Worm (Caenorhabditis elegans): ENCODE data around the gene dlat-1.

dlat-1 gene

DNA sequence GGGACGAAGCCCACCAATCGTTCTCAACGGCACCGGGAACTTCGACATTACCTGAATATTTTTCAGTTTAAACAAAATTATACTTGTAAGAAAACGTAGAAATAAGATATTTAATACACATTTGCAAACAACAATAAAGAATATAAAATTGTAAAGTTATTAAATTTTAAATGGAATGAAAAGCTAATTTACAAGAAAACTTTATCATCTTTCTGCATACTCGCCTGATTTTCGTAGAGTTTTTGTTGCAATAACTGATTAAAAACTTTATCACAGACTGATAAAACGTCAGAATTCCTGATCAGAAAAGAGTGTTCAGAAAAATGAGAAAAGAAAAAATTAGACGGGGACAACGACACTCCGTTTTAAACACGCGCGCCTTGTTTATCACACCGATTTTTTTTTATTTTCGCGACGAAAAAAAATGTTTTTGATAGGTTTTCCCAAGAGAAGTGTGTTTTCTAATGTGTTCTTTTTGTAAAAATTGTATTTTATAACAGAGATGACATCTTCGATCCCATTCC lies at the start of gene dlat-1, which contains the start of gene fntb-1:
Gene dlat-1 (minus strand): TSS at position 51 of the 524 bp plus-strand sequence.
Gene fntb-1 (plus strand): TSS at position 412 of the 524 bp plus-strand sequence.
- peak; percentile 36 for TF ChIP-seq lin-15B (tag; optimal IDR thresholded peaks at IDR 0.05)
- no peak for TF ChIP-seq ama-1 (optimal IDR thresholded peaks at IDR 0.05)
- peak; percentile 78 for TF ChIP-seq pqm-1 (tag; optimal IDR thresholded peaks at IDR 0.05)
- TF ChIP-seq hmg-11 (tag; optimal IDR thresholded peaks at IDR 0.05): peak; percentile 59
- TF ChIP-seq elt-2 (tag; optimal IDR thresholded peaks at IDR 0.05): peak; percentile 86

DNA sequence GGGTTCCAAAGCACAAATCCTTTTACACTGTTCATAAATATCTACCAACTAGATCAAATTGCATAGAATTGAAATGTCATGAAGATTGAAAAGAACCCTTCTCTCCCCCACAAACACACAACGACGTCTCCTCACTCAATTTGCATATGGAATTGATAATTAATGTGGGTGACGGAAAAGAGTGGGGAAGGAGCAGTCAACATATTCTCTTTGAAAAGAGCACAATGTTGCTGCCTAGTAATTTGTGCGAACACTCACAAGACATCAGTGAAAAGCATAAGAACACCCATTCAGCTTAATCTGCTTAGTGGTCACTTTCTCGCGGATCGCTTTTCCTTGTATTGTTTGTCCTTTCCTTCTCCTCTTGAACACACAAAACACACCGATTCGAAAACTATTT lies 49.4 kb upstream of the dlat-1 start:
- no peak for TF ChIP-seq ztf-11 (tag; optimal IDR thresholded peaks at IDR 0.05)
- peak; percentile 18 for TF ChIP-seq pha-4 (tag; optimal IDR thresholded peaks at IDR 0.05)
- no peak for TF ChIP-seq lin-39 (tag; optimal IDR thresholded peaks at IDR 0.05)

DNA sequence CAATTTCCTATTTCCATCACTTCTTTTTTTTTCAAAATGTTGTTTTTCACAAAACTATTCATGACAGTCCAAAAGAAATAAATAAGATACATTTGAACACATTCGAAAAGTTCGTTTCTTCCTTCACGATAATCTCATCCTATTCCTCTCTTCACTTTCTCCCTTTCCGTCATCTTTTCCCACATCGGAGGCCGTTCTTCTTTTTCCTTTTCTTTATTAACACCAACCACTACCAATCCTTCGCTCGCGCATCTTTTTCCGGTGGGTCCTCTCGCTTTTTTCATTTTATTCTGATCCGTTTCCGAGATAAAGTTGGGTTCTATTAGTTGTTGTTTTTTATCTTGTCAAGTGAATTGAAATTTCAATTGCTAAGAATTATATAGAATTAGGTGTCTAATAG lies 48.4 kb upstream of the dlat-1 start:
- TF ChIP-seq ceh-16 (tag; optimal IDR thresholded peaks at IDR 0.05): no peak
- no peak for TF ChIP-seq hmg-11 (tag; optimal IDR thresholded peaks at IDR 0.05)
- no peak for TF ChIP-seq nhr-23 (tag; optimal IDR thresholded peaks at IDR 0.05)
- no peak for TF ChIP-seq egl-27 (tag; optimal IDR thresholded peaks at IDR 0.05)
- no peak for TF ChIP-seq unc-39 (tag; optimal IDR thresholded peaks at IDR 0.05)
- no peak for TF ChIP-seq nhr-76 (tag; optimal IDR thresholded peaks at IDR 0.05)
- no peak for TF ChIP-seq skn-1 (tag; optimal IDR thresholded peaks at IDR 0.05)
- no peak for TF ChIP-seq lin-39 (tag; optimal IDR thresholded peaks at IDR 0.05)
- TF ChIP-seq aly-2 (tag; optimal IDR thresholded peaks at IDR 0.05): no peak
- no peak for TF ChIP-seq fkh-2 (tag; optimal IDR thresholded peaks at IDR 0.05)
- TF ChIP-seq zag-1 (tag; optimal IDR thresholded peaks at IDR 0.05): no peak
- TF ChIP-seq nhr-43 (tag; optimal IDR thresholded peaks at IDR 0.05; ENCODE audit: poor library complexity, severe bottlenecking): no peak

DNA sequence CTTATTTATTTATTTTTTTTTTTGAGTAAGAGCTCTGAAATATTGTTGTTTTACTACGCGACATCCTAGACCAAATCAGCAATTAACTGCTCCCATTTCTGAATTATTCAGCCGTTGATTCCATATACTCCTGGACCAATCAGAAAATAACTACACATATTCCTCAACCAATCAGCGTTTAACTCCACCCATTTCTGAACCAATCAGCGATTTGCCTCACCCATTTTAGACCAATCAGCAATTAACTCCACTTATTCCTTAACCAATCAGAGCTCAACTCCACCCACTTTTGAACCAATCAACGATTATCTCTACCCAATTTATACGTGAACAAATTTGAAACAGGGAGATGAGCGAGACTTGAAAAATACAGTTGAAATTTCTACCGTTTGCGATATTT lies 46.6 kb upstream of the dlat-1 start:
- TF ChIP-seq ZK546.5 (tag; optimal IDR thresholded peaks at IDR 0.05): no peak
- TF ChIP-seq nfya-1 (tag; optimal IDR thresholded peaks at IDR 0.05; ENCODE audit: insufficient read depth): peak; percentile 78

DNA sequence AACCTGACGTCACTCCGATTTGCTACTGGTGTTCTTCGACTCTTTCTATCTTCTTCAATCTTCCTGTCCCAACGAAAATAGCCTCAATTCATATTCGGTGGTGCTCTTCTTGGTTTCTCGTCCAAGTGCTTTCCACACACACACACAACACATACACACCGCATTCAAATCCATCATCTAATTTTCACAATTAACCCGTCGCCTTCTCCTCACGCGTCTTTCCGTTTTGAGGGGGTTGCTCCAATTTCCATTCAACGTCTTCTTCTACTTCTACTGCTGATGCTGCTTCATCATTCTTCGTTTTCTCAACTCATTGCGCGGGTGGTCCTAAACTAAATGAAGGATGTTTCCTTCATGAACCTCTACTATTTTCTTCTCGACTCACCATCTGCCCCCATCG lies 44.0 kb upstream of the dlat-1 start:
- no peak for TF ChIP-seq fkh-10 (GFP tag; optimal IDR thresholded peaks at IDR 0.05)
- TF ChIP-seq tbx-2 (tag; optimal IDR thresholded peaks at IDR 0.05): no peak
- TF ChIP-seq ztf-4 (tag; optimal IDR thresholded peaks at IDR 0.05): no peak
- no peak for TF ChIP-seq ztf-11 (tag; optimal IDR thresholded peaks at IDR 0.05)
- TF ChIP-seq nhr-25 (tag; optimal IDR thresholded peaks at IDR 0.05): no peak
- no peak for TF ChIP-seq ama-1 (optimal IDR thresholded peaks at IDR 0.05)
- TF ChIP-seq hmg-11 (tag; optimal IDR thresholded peaks at IDR 0.05): no peak
- no peak for TF ChIP-seq skn-1 (tag; optimal IDR thresholded peaks at IDR 0.05)
- TF ChIP-seq lsy-12 (tag; optimal IDR thresholded peaks at IDR 0.05): no peak
- TF ChIP-seq elt-1 (tag; optimal IDR thresholded peaks at IDR 0.05): no peak

DNA sequence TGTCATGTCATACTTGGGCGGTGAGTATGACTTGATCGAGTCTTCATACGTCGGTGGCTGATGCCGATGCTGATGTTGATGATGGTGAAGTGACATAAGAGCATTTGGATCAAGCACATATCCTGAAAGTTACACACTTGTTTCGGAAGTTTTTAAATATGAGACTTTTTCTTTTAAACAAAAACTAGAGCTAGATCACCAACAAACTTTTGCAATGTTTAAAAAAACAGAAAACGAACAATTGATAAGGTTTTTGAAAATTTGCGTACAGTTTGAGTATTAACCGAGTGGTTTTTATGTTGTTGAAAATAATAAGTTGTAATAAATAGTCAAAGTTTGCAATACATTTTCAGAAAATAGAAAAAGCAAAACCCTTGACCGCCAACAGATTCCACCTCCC lies 37.5 kb upstream of the dlat-1 start, which contains the start of gene R02D5.4:
Gene R02D5.4 (minus strand): TSS at position 101 of the 400 bp plus-strand sequence.
- no peak for TF ChIP-seq lin-39 (tag; optimal IDR thresholded peaks at IDR 0.05)
- TF ChIP-seq fkh-10 (GFP tag; optimal IDR thresholded peaks at IDR 0.05): no peak
- TF ChIP-seq ztf-4 (tag; optimal IDR thresholded peaks at IDR 0.05): no peak
- no peak for TF ChIP-seq nhr-237 (tag; optimal IDR thresholded peaks at IDR 0.05)
- no peak for TF ChIP-seq nhr-12 (tag; optimal IDR thresholded peaks at IDR 0.05)
- no peak for TF ChIP-seq nhr-28 (tag; optimal IDR thresholded peaks at IDR 0.05)
- no peak for TF ChIP-seq pha-4 (tag; optimal IDR thresholded peaks at IDR 0.05)
- TF ChIP-seq nhr-23 (tag; optimal IDR thresholded peaks at IDR 0.05): no peak

DNA sequence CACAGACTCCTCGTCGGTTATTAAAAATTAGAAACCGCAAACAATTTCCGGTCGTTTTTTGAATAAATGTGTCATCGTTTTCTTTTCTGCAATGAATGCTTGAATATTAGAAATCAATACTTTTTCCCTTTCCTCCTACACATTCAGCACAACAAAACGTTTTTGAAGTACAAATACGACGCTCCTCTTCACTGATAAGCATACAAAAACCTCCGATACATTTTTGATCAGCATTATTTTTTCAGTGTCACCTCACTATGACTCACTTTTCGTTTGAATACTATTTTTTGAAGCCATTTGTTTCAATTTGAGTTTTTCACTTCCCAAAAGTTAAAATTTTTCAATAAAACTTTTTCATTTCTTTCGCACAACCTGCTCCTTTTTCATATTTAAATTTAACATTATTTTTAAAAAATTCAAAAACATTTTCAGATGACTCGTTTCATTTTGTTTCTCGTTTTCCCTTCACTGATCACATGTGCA lies 35.7 kb upstream of the dlat-1 start, which contains the start of gene R02D5.3:
Gene R02D5.3 (plus strand): TSS at position 433 of the 483 bp plus-strand sequence.
- TF ChIP-seq ztf-4 (tag; optimal IDR thresholded peaks at IDR 0.05): no peak
- peak; percentile 36 for TF ChIP-seq pha-4 (tag; optimal IDR thresholded peaks at IDR 0.05)
- TF ChIP-seq pqm-1 (tag; optimal IDR thresholded peaks at IDR 0.05): peak; percentile 64
- no peak for TF ChIP-seq nfya-1 (tag; optimal IDR thresholded peaks at IDR 0.05; ENCODE audit: insufficient read depth)
- TF ChIP-seq mdl-1 (tag; optimal IDR thresholded peaks at IDR 0.05): no peak
- peak; percentile 64 for TF ChIP-seq elt-2 (tag; optimal IDR thresholded peaks at IDR 0.05)
